Worm (Caenorhabditis elegans): ENCODE results near the gene ins-11.
A peak's percentile ranks its signal among the peaks of the same experiment; 100 is the strongest.

The ins-11 gene

DNA sequence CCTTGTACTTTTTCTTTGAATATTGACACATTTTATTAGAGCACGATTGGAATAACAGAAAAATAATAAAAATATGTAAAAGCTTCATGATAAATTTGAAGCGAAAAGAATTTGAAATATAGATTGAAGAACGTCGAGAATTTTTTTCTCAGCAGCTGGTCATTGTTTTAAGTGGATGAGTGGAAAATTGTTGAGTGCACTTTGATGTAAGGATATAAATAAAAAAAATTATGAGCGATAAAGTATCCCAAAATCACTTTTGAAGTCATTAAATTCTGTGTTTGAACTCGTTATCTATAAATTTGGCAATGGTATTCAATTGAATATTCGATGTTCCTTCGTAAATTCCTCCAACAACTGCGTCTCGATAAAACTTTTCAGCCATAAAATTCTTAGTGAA lies 11.8 kb upstream of the ins-11 start, which contains the start of gene ins-13:
Gene ins-13 (minus strand): TSS at position 101 of the 400 bp plus-strand sequence.
- TF ChIP-seq fos-1 (tag; optimal IDR thresholded peaks at IDR 0.05) (no peak), fkh-10 (GFP tag; optimal IDR thresholded peaks at IDR 0.05) (no peak), R02D3.7 (tag; optimal IDR thresholded peaks at IDR 0.05) (no peak), lsy-12 (tag; optimal IDR thresholded peaks at IDR 0.05) (no peak), lin-15B (tag; optimal IDR thresholded peaks at IDR 0.05) (no peak), snpc-4 (tag; optimal IDR thresholded peaks at IDR 0.05) (no peak), mml-1 (tag; optimal IDR thresholded peaks at IDR 0.05) (no peak), pha-4 (tag; optimal IDR thresholded peaks at IDR 0.05) (no peak), nhr-12 (tag; optimal IDR thresholded peaks at IDR 0.05) (no peak), nhr-28 (tag; optimal IDR thresholded peaks at IDR 0.05) (no peak), nfya-1 (tag; optimal IDR thresholded peaks at IDR 0.05; ENCODE audit: insufficient read depth) (no peak), pqm-1 (tag; optimal IDR thresholded peaks at IDR 0.05) (no peak)

DNA sequence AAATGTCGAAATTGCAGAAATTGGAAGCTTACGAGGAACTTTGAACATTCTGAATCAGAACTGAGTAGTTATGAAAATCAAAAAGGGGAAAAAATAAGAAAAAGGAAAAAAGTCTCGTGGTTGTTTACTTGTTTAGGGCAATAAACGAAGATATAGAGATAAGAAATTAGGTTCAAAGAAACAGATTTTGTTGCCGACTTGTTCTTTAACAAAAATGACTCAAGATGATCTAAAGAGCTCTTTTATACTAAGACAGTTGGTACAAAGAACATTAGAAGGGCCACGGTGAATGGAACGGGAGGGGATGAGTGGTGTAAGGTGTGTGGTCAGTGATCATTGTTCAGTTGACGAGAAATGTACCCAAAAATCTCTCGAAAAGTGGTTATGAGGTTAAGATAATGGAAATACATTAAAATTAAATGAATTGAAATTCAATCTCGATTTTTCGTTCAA lies 9.1 kb upstream of the ins-11 start, which contains the start of gene acdh-2:
Gene acdh-2 (minus strand): TSS at position 51 of the 453 bp plus-strand sequence.
- TF ChIP-seq fos-1 (tag; optimal IDR thresholded peaks at IDR 0.05) (no peak), nhr-23 (tag; optimal IDR thresholded peaks at IDR 0.05) (no peak), nfya-1 (tag; optimal IDR thresholded peaks at IDR 0.05; ENCODE audit: insufficient read depth) (peak; percentile 35), jun-1 (tag; optimal IDR thresholded peaks at IDR 0.05) (no peak), nhr-12 (tag; optimal IDR thresholded peaks at IDR 0.05) (no peak), nhr-43 (tag; optimal IDR thresholded peaks at IDR 0.05; ENCODE audit: poor library complexity, severe bottlenecking) (peak; percentile 18), hmg-11 (tag; optimal IDR thresholded peaks at IDR 0.05) (no peak), elt-1 (tag; optimal IDR thresholded peaks at IDR 0.05) (no peak), nhr-76 (tag; optimal IDR thresholded peaks at IDR 0.05) (no peak), aly-2 (tag; optimal IDR thresholded peaks at IDR 0.05) (no peak), ztf-4 (tag; optimal IDR thresholded peaks at IDR 0.05) (no peak), nhr-28 (tag; optimal IDR thresholded peaks at IDR 0.05) (no peak)

DNA sequence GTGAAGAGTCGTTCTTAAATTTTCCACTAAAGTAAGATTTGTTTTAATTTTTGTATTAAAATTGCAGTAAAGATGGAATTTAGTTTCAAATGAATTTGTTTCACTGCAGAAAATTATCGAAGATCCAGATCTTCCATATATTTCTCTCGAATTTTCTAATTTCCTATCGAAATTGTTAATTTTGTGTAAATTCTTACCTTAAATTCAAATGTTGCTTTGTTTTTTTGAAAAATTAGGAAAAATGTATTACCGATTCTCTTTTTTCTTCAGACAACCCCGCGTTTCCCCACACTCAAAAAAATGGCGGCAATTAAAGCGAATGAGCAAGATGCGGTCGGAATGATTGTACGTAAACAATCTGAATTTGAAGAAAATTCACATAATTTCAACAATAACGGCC lies 6.8 kb upstream of the ins-11 start, which contains the start of gene C17C3.6:
Gene C17C3.6 (plus strand): TSS at position 301 of the 400 bp plus-strand sequence.
- TF ChIP-seq ztf-4 (tag; optimal IDR thresholded peaks at IDR 0.05) (no peak), daf-12 (tag; optimal IDR thresholded peaks at IDR 0.05) (no peak), mml-1 (tag; optimal IDR thresholded peaks at IDR 0.05) (no peak), tbx-2 (tag; optimal IDR thresholded peaks at IDR 0.05) (no peak), nhr-11 (tag; optimal IDR thresholded peaks at IDR 0.05) (no peak), pqm-1 (tag; optimal IDR thresholded peaks at IDR 0.05) (no peak), nhr-76 (tag; optimal IDR thresholded peaks at IDR 0.05) (no peak), skn-1 (tag; optimal IDR thresholded peaks at IDR 0.05) (no peak), mdl-1 (tag; optimal IDR thresholded peaks at IDR 0.05) (no peak), ceh-16 (tag; optimal IDR thresholded peaks at IDR 0.05) (no peak), zag-1 (tag; optimal IDR thresholded peaks at IDR 0.05) (no peak), fkh-10 (GFP tag; optimal IDR thresholded peaks at IDR 0.05) (no peak), nhr-43 (tag; optimal IDR thresholded peaks at IDR 0.05; ENCODE audit: poor library complexity, severe bottlenecking) (no peak), ZK546.5 (tag; optimal IDR thresholded peaks at IDR 0.05) (no peak), ceh-82 (tag; optimal IDR thresholded peaks at IDR 0.05) (no peak)

DNA sequence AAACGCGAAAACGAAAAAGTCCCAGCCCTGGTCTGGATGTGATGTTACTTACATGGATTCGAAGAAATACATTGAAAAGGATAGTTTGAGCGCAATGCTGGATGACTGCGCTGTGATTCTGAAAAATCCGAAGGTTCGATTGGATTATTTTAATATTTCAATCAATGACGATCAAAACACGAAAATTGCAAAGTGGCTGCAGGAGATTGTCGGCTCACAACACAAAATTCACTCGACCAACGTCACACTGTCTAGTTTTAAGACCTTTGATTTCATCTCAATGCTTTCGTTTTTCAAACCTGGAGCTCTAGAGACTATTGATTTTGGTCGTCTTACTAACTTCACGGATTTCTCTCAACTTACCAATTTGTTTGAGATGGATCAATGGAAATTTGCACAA lies 5.0 kb upstream of the ins-11 start, which contains the start of gene C17C3.5:
Gene C17C3.5 (plus strand): TSS at position 301 of the 400 bp plus-strand sequence.
- TF ChIP-seq unc-39 (tag; optimal IDR thresholded peaks at IDR 0.05) (no peak), ZK546.5 (tag; optimal IDR thresholded peaks at IDR 0.05) (no peak), fkh-2 (tag; optimal IDR thresholded peaks at IDR 0.05) (no peak), aly-2 (tag; optimal IDR thresholded peaks at IDR 0.05) (no peak), tbx-2 (tag; optimal IDR thresholded peaks at IDR 0.05) (no peak), hmg-11 (tag; optimal IDR thresholded peaks at IDR 0.05) (no peak)

DNA sequence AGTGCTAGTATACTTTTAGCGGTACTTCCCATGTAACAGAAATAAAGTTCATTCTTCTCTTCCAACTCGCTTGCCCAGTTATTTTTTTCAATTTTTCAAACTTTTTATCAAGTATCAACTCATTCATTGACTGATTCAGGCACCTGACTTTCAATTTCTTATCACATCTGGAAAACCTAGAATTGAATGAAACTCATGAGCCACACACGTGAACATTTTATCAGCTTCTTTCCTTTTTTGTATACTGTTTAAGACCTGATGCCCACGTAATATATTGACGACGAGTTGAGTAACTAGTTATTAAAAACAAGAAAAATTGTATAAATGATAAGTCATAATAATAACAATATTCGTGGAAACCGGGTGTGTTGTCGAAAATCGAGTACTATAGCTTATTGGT lies 3.0 kb upstream of the ins-11 start:
- TF ChIP-seq pqm-1 (tag; optimal IDR thresholded peaks at IDR 0.05) (peak; percentile 95), lin-39 (tag; optimal IDR thresholded peaks at IDR 0.05) (no peak), elt-2 (tag; optimal IDR thresholded peaks at IDR 0.05) (peak; percentile 92), daf-12 (tag; optimal IDR thresholded peaks at IDR 0.05) (no peak), pha-4 (tag; optimal IDR thresholded peaks at IDR 0.05) (peak; percentile 67), ztf-4 (tag; optimal IDR thresholded peaks at IDR 0.05) (no peak)
